Fruit fly (Drosophila melanogaster) whole organism, embryonic: ENCODE data around the gene CG32440.

ENCODE experiments used
- CG11695 ChIP-seq: fragments of 200-800 bp; sonication (Bioruptor generic); IDR thresholded peaks from 3 replicates; pipeline ENCODE4 v1.3.6; 2022; ENCODE audit warnings: missing biosample characterization, missing genetic modification characterization
- CG12155 ChIP-seq: fragments of 200-800 bp; sonication (Bioruptor generic); optimal IDR thresholded peaks from 3 replicates; lab custom pipeline; 2016; ENCODE audit warnings: missing biosample characterization, missing genetic modification characterization
- CG1233 ChIP-seq: fragments of 200-800 bp; sonication (Bioruptor generic); optimal IDR thresholded peaks from 4 replicates; lab custom pipeline; 2018; ENCODE audit warnings: missing biosample characterization, mild to moderate bottlenecking, missing genetic modification characterization
- CG13424 ChIP-seq: fragments of 200-800 bp; sonication (Bioruptor generic); optimal IDR thresholded peaks from 2 replicates; lab custom pipeline; 2019; ENCODE audit warnings: missing biosample characterization, mild to moderate bottlenecking, missing genetic modification characterization, moderate library complexity
- CG14014 ChIP-seq: fragments of 200-800 bp; sonication (Bioruptor generic); IDR thresholded peaks from 2 replicates; pipeline ENCODE4 v1.3.6; 2022; ENCODE audit warnings: missing biosample characterization, missing genetic modification characterization
- CG16779 ChIP-seq: fragments of 200-800 bp; sonication (Bioruptor generic); IDR thresholded peaks from 2 replicates; pipeline ENCODE4 v1.3.6; 2022; ENCODE audit warnings: missing biosample characterization, missing genetic modification characterization
- CG17328 ChIP-seq: fragments of 200-800 bp; sonication (Bioruptor generic); IDR thresholded peaks from 2 replicates; pipeline ENCODE4 v1.3.6; 2022; ENCODE audit warnings: missing biosample characterization, missing genetic modification characterization
- CG17829 ChIP-seq: fragments of 200-800 bp; optimal IDR thresholded peaks from 2 replicates; lab custom pipeline; 2019; ENCODE audit warnings: missing biosample characterization, mild to moderate bottlenecking, missing genetic modification characterization, moderate library complexity
- CG18599 ChIP-seq: fragments of 200-800 bp; sonication (Bioruptor generic); optimal IDR thresholded peaks from 3 replicates; lab custom pipeline; 2017; ENCODE audit warnings: missing biosample characterization, missing genetic modification characterization, mild to moderate bottlenecking, moderate library complexity, missing genetic modification reagents
- CG18619 ChIP-seq: fragments of 200-800 bp; sonication (Bioruptor generic); optimal IDR thresholded peaks from 3 replicates; lab custom pipeline; 2017; ENCODE audit warnings: missing biosample characterization, mild to moderate bottlenecking, missing genetic modification characterization
- CG2678 ChIP-seq: fragments of 200-800 bp; sonication (Bioruptor generic); optimal IDR thresholded peaks from 3 replicates; lab custom pipeline; 2019; ENCODE audit warnings: missing biosample characterization, mild to moderate bottlenecking, missing genetic modification characterization, moderate library complexity
- CG42726 ChIP-seq: fragments of 200-800 bp; sonication (Bioruptor generic); IDR thresholded peaks from 2 replicates; pipeline ENCODE4 v1.3.6; 2022; ENCODE audit warnings: missing biosample characterization, missing genetic modification characterization; ENCODE audit not compliant: partially characterized antibody
- CG43689 ChIP-seq: fragments of 200-800 bp; sonication (Bioruptor generic); IDR thresholded peaks from 2 replicates; pipeline ENCODE4 v1.3.6; 2022; ENCODE audit warnings: missing biosample characterization, missing genetic modification characterization
- CG4820 ChIP-seq: fragments of 200-800 bp; sonication (Bioruptor generic); optimal IDR thresholded peaks from 3 replicates; lab custom pipeline; 2016; ENCODE audit warnings: missing biosample characterization, missing genetic modification characterization
- CG4854 ChIP-seq: fragments of 200-800 bp; sonication (Bioruptor generic); optimal IDR thresholded peaks from 2 replicates; lab custom pipeline; 2016; ENCODE audit warnings: missing biosample characterization, missing genetic modification characterization, inconsistent platforms
- CG6654 ChIP-seq: fragments of 200-800 bp; sonication (Bioruptor generic); optimal IDR thresholded peaks from 2 replicates; lab custom pipeline; 2017; ENCODE audit warnings: missing biosample characterization, mild to moderate bottlenecking, missing genetic modification characterization
- CG6689 ChIP-seq: fragments of 200-800 bp; sonication (Bioruptor generic); IDR thresholded peaks from 2 replicates; pipeline ENCODE4 v1.3.6; 2022; ENCODE audit warnings: missing biosample characterization, missing genetic modification characterization
- CG6854 ChIP-seq: fragments of 200-800 bp; sonication (Bioruptor generic); optimal IDR thresholded peaks from 3 replicates; lab custom pipeline; 2017; ENCODE audit warnings: missing biosample characterization, mild to moderate bottlenecking, missing genetic modification characterization
- CG7745 ChIP-seq: fragments of 200-800 bp; sonication (Bioruptor generic); optimal IDR thresholded peaks from 2 replicates; lab custom pipeline; 2018; ENCODE audit warnings: missing biosample characterization, mild to moderate bottlenecking, missing genetic modification characterization, moderate library complexity
- CG7786 ChIP-seq: fragments of 200-800 bp; sonication (Bioruptor generic); optimal IDR thresholded peaks from 2 replicates; lab custom pipeline; 2016; ENCODE audit warnings: missing biosample characterization, missing genetic modification characterization
- CG7839 ChIP-seq: fragments of 200-800 bp; sonication (Bioruptor generic); optimal IDR thresholded peaks from 3 replicates; lab custom pipeline; 2018; ENCODE audit warnings: missing biosample characterization, mild to moderate bottlenecking, missing genetic modification characterization, moderate library complexity
- CG7928 ChIP-seq: fragments of 200-800 bp; sonication (Bioruptor generic); optimal IDR thresholded peaks from 2 replicates; lab custom pipeline; 2017; ENCODE audit warnings: missing biosample characterization, mild to moderate bottlenecking, missing genetic modification characterization
- CoRest ChIP-seq: fragments of 200-800 bp; sonication (Bioruptor generic); optimal IDR thresholded peaks from 3 replicates; lab custom pipeline; 2018; ENCODE audit warnings: missing biosample characterization, mild to moderate bottlenecking, missing genetic modification characterization, moderate library complexity
- Dll ChIP-seq: fragments of 200-800 bp; sonication (Bioruptor generic); IDR thresholded peaks from 4 replicates; pipeline ENCODE4 v1.3.6; 2022; ENCODE audit warnings: missing biosample characterization, missing genetic modification characterization; ENCODE audit not compliant: partially characterized antibody
- HHEX ChIP-seq: fragments of 200-800 bp; sonication (Bioruptor generic); optimal IDR thresholded peaks from 3 replicates; lab custom pipeline; 2017; ENCODE audit warnings: missing biosample characterization, mild to moderate bottlenecking, missing genetic modification characterization, missing genetic modification reagents
- Hmr ChIP-seq: fragments of 200-800 bp; sonication (Bioruptor generic); optimal IDR thresholded peaks from 3 replicates; lab custom pipeline; 2017; ENCODE audit warnings: mild to moderate bottlenecking, missing biosample characterization, missing genetic modification reagents, missing genetic modification characterization
- Hr3 ChIP-seq: fragments of 200-800 bp; sonication (Bioruptor generic); optimal IDR thresholded peaks from 3 replicates; lab custom pipeline; 2016; ENCODE audit warnings: missing biosample characterization, missing genetic modification characterization
- Hr51 ChIP-seq, 2 experiments: fragments of 200-800 bp; sonication (Bioruptor generic); optimal IDR thresholded peaks; 2 replicates in 1 of 2; 3 replicates in 1 of 2; lab custom pipeline; 2016 to 2018; ENCODE audit warnings: missing biosample characterization in 2 of 2, missing genetic modification characterization in 2 of 2, mild to moderate bottlenecking in 1 of 2, moderate library complexity in 1 of 2
- Max ChIP-seq: fragments of 200-800 bp; sonication (Bioruptor generic); optimal IDR thresholded peaks from 2 replicates; lab custom pipeline; 2016; ENCODE audit warnings: missing biosample characterization, mild to moderate bottlenecking, missing genetic modification characterization
- PHDP ChIP-seq: fragments of 200-800 bp; sonication (Bioruptor generic); optimal IDR thresholded peaks from 3 replicates; lab custom pipeline; 2018; ENCODE audit warnings: missing biosample characterization, mild to moderate bottlenecking, missing genetic modification characterization, moderate library complexity
- Poxn ChIP-seq: fragments of 200-800 bp; sonication (Bioruptor generic); IDR thresholded peaks from 2 replicates; pipeline ENCODE4 v1.3.6; 2022; ENCODE audit warnings: missing biosample characterization, missing genetic modification characterization
- Rfx ChIP-seq: fragments of 200-800 bp; sonication (Bioruptor generic); IDR thresholded peaks from 2 replicates; pipeline ENCODE4 v1.3.6; 2022; ENCODE audit warnings: missing biosample characterization, missing genetic modification characterization
- Sox100B ChIP-seq: fragments of 200-800 bp; sonication (Bioruptor generic); optimal IDR thresholded peaks from 3 replicates; lab custom pipeline; 2018; ENCODE audit warnings: missing biosample characterization, mild to moderate bottlenecking, missing genetic modification characterization
- Trl ChIP-seq, 3 experiments: fragments of >200 bp in 2 of 3; fragments of 200-800 bp in 1 of 3; sonication (Bioruptor generic) in 1 of 3; optimal IDR thresholded peaks; 2 replicates in 1 of 3; 3 replicates in 2 of 3; lab custom pipeline; 2016 to 2017; ENCODE audit warnings: missing biosample characterization in 1 of 3, missing genetic modification characterization in 1 of 3
- ac ChIP-seq: fragments of 200-800 bp; sonication (Bioruptor generic); optimal IDR thresholded peaks from 3 replicates; lab custom pipeline; 2017; ENCODE audit warnings: missing biosample characterization, mild to moderate bottlenecking, missing genetic modification characterization
- bbx ChIP-seq: fragments of 200-800 bp; sonication (Bioruptor generic); IDR thresholded peaks from 2 replicates; pipeline ENCODE4 v1.3.6; 2022; ENCODE audit warnings: missing biosample characterization, missing genetic modification characterization; ENCODE audit not compliant: partially characterized antibody
- cg ChIP-seq: fragments of 200-800 bp; sonication (Bioruptor generic); optimal IDR thresholded peaks from 3 replicates; lab custom pipeline; 2019; ENCODE audit warnings: missing biosample characterization, mild to moderate bottlenecking, missing genetic modification characterization, moderate library complexity
- chn ChIP-seq: fragments of 200-800 bp; sonication (Bioruptor generic); optimal IDR thresholded peaks from 2 replicates; lab custom pipeline; 2016; ENCODE audit warnings: missing biosample characterization, missing genetic modification characterization
- gem ChIP-seq: fragments of 200-800 bp; sonication (Bioruptor generic); optimal IDR thresholded peaks from 2 replicates; lab custom pipeline; 2019; ENCODE audit warnings: missing biosample characterization, mild to moderate bottlenecking, missing genetic modification characterization, moderate library complexity
- gro ChIP-seq: fragments of 200-800 bp; sonication (Bioruptor generic); optimal IDR thresholded peaks from 2 replicates; lab custom pipeline; 2016; ENCODE audit warnings: missing biosample characterization, missing genetic modification characterization
- h ChIP-seq: fragments of >200 bp; optimal IDR thresholded peaks from 2 replicates; lab custom pipeline; 2017
- hth ChIP-seq: fragments of >200 bp; optimal IDR thresholded peaks from 2 replicates; lab custom pipeline; 2017; ENCODE audit warnings: inconsistent platforms
- jigr1 ChIP-seq: fragments of 200-800 bp; sonication (Bioruptor generic); IDR thresholded peaks from 3 replicates; pipeline ENCODE4 v1.3.6; 2022; ENCODE audit warnings: missing biosample characterization, missing genetic modification characterization
- lab ChIP-seq: fragments of 200-800 bp; sonication (Bioruptor generic); optimal IDR thresholded peaks from 3 replicates; lab custom pipeline; 2017; ENCODE audit warnings: missing biosample characterization, missing genetic modification characterization, mild to moderate bottlenecking, moderate library complexity, missing genetic modification reagents
- mld ChIP-seq: fragments of 200-800 bp; sonication (Bioruptor generic); IDR thresholded peaks from 3 replicates; pipeline ENCODE4 v1.3.6; 2022; ENCODE audit warnings: missing biosample characterization, missing genetic modification characterization; ENCODE audit not compliant: partially characterized antibody
- nmo ChIP-seq: fragments of 200-800 bp; sonication (Bioruptor generic); optimal IDR thresholded peaks from 2 replicates; lab custom pipeline; 2018; ENCODE audit warnings: missing biosample characterization, mild to moderate bottlenecking, missing genetic modification characterization, moderate library complexity
- odd ChIP-seq: fragments of 200-800 bp; sonication (Bioruptor generic); optimal IDR thresholded peaks from 2 replicates; lab custom pipeline; 2017; ENCODE audit warnings: missing biosample characterization, mild to moderate bottlenecking, missing genetic modification characterization
- pb ChIP-seq: fragments of 200-800 bp; sonication (Bioruptor generic); optimal IDR thresholded peaks from 3 replicates; lab custom pipeline; 2016; ENCODE audit warnings: missing biosample characterization, missing genetic modification characterization
- seq ChIP-seq: fragments of 200-800 bp; sonication (Bioruptor generic); IDR thresholded peaks from 2 replicates; pipeline ENCODE4 v1.3.6; 2022; ENCODE audit warnings: missing biosample characterization, missing genetic modification characterization
- sr ChIP-seq: fragments of 200-800 bp; sonication (Bioruptor generic); IDR thresholded peaks from 3 replicates; pipeline ENCODE4 v1.3.6; 2022; ENCODE audit warnings: missing biosample characterization, missing genetic modification characterization
- tap ChIP-seq: fragments of 200-800 bp; optimal IDR thresholded peaks from 3 replicates; lab custom pipeline; 2019; ENCODE audit warnings: missing biosample characterization, mild to moderate bottlenecking, missing genetic modification characterization, moderate library complexity

The CG32440 gene

DNA sequence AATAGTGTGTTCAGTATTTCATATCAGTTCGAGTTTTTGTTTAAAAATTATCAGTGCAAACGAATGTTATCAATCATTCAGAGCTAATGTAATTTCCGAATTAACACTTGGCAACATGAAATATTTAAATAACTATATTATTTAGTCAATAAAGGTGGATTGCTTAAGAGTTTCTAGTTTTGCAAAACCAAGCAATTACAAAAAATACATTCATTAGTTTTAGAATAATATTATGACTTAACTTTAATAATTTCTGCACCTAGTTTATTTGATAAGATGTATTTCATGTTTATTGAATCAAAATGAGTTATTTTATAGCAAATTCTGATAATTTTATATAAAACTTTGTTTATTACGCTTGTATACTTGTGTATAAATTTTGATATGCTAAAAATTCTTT, 23.5 kb downstream of the CG32440 start (continued):
- TF ChIP-seq Trl (optimal IDR thresholded peaks at IDR 0.05; lab: Kevin White, UChicago) (no peak), Trl (GFP tag; optimal IDR thresholded peaks at IDR 0.05; lab: Kevin White, UChicago) (no peak), PHDP (peak; percentile 16), Hr51 (GFP tag; optimal IDR thresholded peaks at IDR 0.05; lab: Kevin White, UChicago) (peak in 1 of 2 experiments; percentile 39), Hmr (GFP tag; lab: Kevin White, UChicago) (peak; percentile 20), gro (GFP tag; lab: Kevin White, UChicago) (no peak), jigr1 (GFP tag; lab: Robert Waterston, UW) (no peak), CG1233 (GFP tag; lab: Kevin White, UChicago) (no peak), CG43689 (GFP tag; lab: Robert Waterston, UW) (no peak), sr (no peak), Max (GFP tag; lab: Kevin White, UChicago) (no peak), CG18619 (no peak), cg (GFP tag; lab: Kevin White, UChicago) (no peak), tap (tag; lab: Kevin White, UChicago) (no peak), CG6854 (GFP tag; lab: Kevin White, UChicago) (no peak), CG14014 (GFP tag; lab: Robert Waterston, UW) (no peak), Poxn (GFP tag; lab: Robert Waterston, UW) (no peak), CG7928 (GFP tag; lab: Kevin White, UChicago) (no peak), CG7839 (tag; lab: Kevin White, UChicago) (peak; percentile 44), Sox100B (GFP tag; lab: Kevin White, UChicago) (no peak), pb (GFP tag; lab: Kevin White, UChicago) (no peak), bbx (GFP tag; lab: Robert Waterston, UW) (no peak), CG13424 (tag; lab: Kevin White, UChicago) (peak; percentile 4), chn (GFP tag; lab: Kevin White, UChicago) (no peak), CG16779 (GFP tag; lab: Robert Waterston, UW) (no peak), ac (GFP tag; lab: Kevin White, UChicago) (no peak), Hr3 (GFP tag; lab: Kevin White, UChicago) (no peak), h (lab: Kevin White, UChicago) (no peak), Dll (GFP tag; lab: Robert Waterston, UW) (no peak), CG18599 (peak; percentile 11), HHEX (GFP tag; lab: Kevin White, UChicago) (no peak), CG17328 (GFP tag; lab: Robert Waterston, UW) (no peak), odd (no peak), CG17829 (no peak), nmo (GFP tag; lab: Kevin White, UChicago) (no peak), Rfx (no peak), CG6654 (GFP tag; lab: Kevin White, UChicago) (no peak), CG7786 (GFP tag; lab: Kevin White, UChicago) (no peak), CoRest (tag; lab: Kevin White, UChicago) (peak; percentile 22), CG7745 (no peak), gem (peak; percentile 45), lab (GFP tag; lab: Kevin White, UChicago) (peak; percentile 32), CG2678 (peak; percentile 67), CG42726 (GFP tag; lab: Robert Waterston, UW) (no peak), CG11695 (GFP tag; lab: Robert Waterston, UW) (no peak), CG6689 (GFP tag; lab: Robert Waterston, UW) (no peak), hth (no peak), seq (no peak), CG4854 (GFP tag; lab: Kevin White, UChicago) (no peak), CG4820 (GFP tag; lab: Kevin White, UChicago) (no peak), CG12155 (GFP tag; lab: Kevin White, UChicago) (no peak), mld (no peak)
